Worm (Caenorhabditis elegans) whole organism, L2 larva: Measurements from ENCODE around the gene eif-3.F.

ENCODE experiments used
- ZK546.5 ChIP-seq: sonication (generic microtip); optimal IDR thresholded peaks from 2 replicates; lab custom pipeline; 2017; ENCODE audit warnings: missing biosample characterization, missing genetic modification characterization
- ama-1 ChIP-seq: fragments of 150-350 bp; optimal IDR thresholded peaks from 2 replicates; lab custom pipeline; 2018; ENCODE audit warnings: inconsistent platforms
- elt-3 ChIP-seq: sonication (generic microtip); optimal IDR thresholded peaks from 2 replicates; lab custom pipeline; 2017; ENCODE audit warnings: missing biosample characterization, missing genetic modification characterization
- fos-1 ChIP-seq: fragments of 150-350 bp; optimal IDR thresholded peaks from 2 replicates; lab custom pipeline; 2014; ENCODE audit warnings: missing biosample characterization, missing genetic modification characterization
- gmeb-1 ChIP-seq: fragments of 150-350 bp; optimal IDR thresholded peaks from 2 replicates; lab custom pipeline; 2014; ENCODE audit warnings: missing biosample characterization, missing genetic modification characterization
- lin-39 ChIP-seq: fragments of 150-350 bp; optimal IDR thresholded peaks from 2 replicates; lab custom pipeline; 2014; ENCODE audit warnings: missing biosample characterization, missing genetic modification reagents, missing genetic modification characterization
- lsy-2 ChIP-seq, 2 experiments: fragments of 150-350 bp in 1 of 2; sonication (generic microtip) in 1 of 2; optimal IDR thresholded peaks; 2 replicates each; lab custom pipeline; 2014 to 2017; ENCODE audit warnings: missing biosample characterization in 2 of 2, missing genetic modification characterization in 2 of 2
- nhr-11 ChIP-seq: fragments of 150-350 bp; optimal IDR thresholded peaks from 2 replicates; lab custom pipeline; 2014; ENCODE audit warnings: missing biosample characterization, missing genetic modification characterization
- skn-1 ChIP-seq: sonication (generic microtip); optimal IDR thresholded peaks from 2 replicates; lab custom pipeline; 2017; ENCODE audit warnings: missing biosample characterization, missing genetic modification characterization
- snpc-4 ChIP-seq: fragments of 150-350 bp; optimal IDR thresholded peaks from 2 replicates; lab custom pipeline; 2014; ENCODE audit warnings: missing biosample characterization, missing genetic modification characterization
- unc-62 ChIP-seq: fragments of 150-350 bp; optimal IDR thresholded peaks from 2 replicates; lab custom pipeline; 2014; ENCODE audit warnings: missing biosample characterization, missing genetic modification reagents, missing genetic modification characterization
- ztf-11 ChIP-seq: sonication (generic microtip); optimal IDR thresholded peaks from 2 replicates; lab custom pipeline; 2017; ENCODE audit warnings: missing biosample characterization, missing genetic modification characterization

DNA sequence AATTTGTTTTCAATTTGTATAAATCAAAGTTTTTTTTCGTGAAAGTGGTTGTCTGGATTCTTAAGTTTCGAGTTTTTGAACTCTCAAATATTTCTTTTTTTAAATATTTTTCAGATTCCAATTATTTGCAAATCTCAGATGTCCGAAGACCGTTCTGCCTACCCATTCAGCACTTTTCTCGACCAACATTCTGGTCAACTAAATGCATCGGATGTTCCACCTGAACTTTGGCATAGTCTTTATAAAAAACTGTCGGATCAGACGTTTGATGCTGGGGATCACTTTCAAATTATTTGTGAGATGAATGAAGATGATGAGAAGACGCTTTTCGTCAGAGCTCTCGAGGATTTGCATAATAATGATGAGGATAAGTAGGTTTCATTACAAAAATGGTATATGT is 7.4 kb downstream of the eif-3.F start, which contains the start of gene ttll-12:
- no peak for TF ChIP-seq elt-3
- TF ChIP-seq ZK546.5 = no peak
- no peak for TF ChIP-seq lsy-2 (tag; optimal IDR thresholded peaks at IDR 0.05; lab: Kevin White, UChicago)
- no peak for TF ChIP-seq nhr-11 (tag; lab: Kevin White, UChicago)
- TF ChIP-seq unc-62 (GFP tag; lab: Kevin White, UChicago) = no peak
- no peak for TF ChIP-seq skn-1 (tag; lab: Kevin White, UChicago)
- TF ChIP-seq fos-1 (tag; lab: Kevin White, UChicago) = no peak
- no peak for TF ChIP-seq lin-39 (tag; lab: Kevin White, UChicago)
- TF ChIP-seq ama-1 (lab: Kevin White, UChicago) = peak; percentile 89
- TF ChIP-seq ztf-11 (tag; lab: Kevin White, UChicago) = no peak
- no peak for TF ChIP-seq gmeb-1 (tag; lab: Kevin White, UChicago)
- no peak for TF ChIP-seq snpc-4 (tag; lab: Kevin White, UChicago)
